Worm (Caenorhabditis elegans): ENCODE data around the gene C55A1.11.

DNA sequence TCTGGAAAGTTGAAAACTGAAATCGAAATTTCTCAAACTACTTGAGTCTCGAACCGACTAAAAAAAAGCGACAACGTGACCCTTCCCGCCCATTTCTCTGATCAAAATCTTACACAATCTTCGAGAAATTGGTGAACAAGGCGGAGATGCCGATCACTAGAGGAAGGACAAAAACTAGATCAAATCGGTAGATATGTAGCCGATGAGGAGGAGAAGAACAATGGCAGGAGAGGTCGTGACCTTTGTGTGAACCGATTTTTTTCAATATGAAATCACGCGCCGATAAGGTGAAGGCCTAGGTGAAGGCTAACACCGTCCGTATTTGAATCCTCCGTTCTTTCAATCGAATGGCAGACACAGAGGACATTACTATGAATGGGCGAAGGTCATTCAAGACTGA is 35.3 kb downstream of the C55A1.11 start:
- no peak for TF ChIP-seq lag-1 (GFP tag; IDR thresholded peaks at IDR 0.05)
- TF ChIP-seq attf-3 (GFP tag; conservative IDR thresholded peaks at IDR 0.05): no peak
- no peak for TF ChIP-seq zim-3 (tag; optimal IDR thresholded peaks at IDR 0.05)
- no peak for TF ChIP-seq T26A5.8 (tag; optimal IDR thresholded peaks at IDR 0.05)
- TF ChIP-seq K12H6.12 (tag; optimal IDR thresholded peaks at IDR 0.05): no peak
